Worm (Caenorhabditis elegans) whole organism, L4 larva: ENCODE results near the gene clec-19.

Experiments used
- Y48G9A.11 ChIP-seq: fragments of 200-800 bp; sonication (Bioruptor generic); IDR thresholded peaks from 2 replicates; pipeline ENCODE4 v1.3.6; 2022; ENCODE audit warnings: missing genetic modification reagents, missing genetic modification characterization, missing compliant biosample characterization
- Y5F2A.4 ChIP-seq: fragments of 200-800 bp; sonication (Bioruptor generic); optimal IDR thresholded peaks from 2 replicates; lab custom pipeline; 2018; ENCODE audit warnings: mild to moderate bottlenecking, missing genetic modification characterization, missing compliant biosample characterization
- Y75B8A.6 ChIP-seq: fragments of 200-800 bp; sonication (Bioruptor generic); IDR thresholded peaks from 2 replicates; pipeline ENCODE4 v1.3.6; 2022; ENCODE audit warnings: missing genetic modification reagents, missing genetic modification characterization, missing compliant biosample characterization
- aha-1 ChIP-seq: fragments of 150-350 bp; peaks from one replicate; lab custom pipeline; 2014; ENCODE audit warnings: missing biosample characterization, missing genetic modification characterization
- arid-1 ChIP-seq: fragments of 200-800 bp; sonication (Bioruptor generic); conservative IDR thresholded peaks from 2 replicates; pipeline ENCODE4 v1.3.6; 2022; ENCODE audit warnings: missing genetic modification reagents, missing genetic modification characterization, missing compliant biosample characterization
- attf-4 ChIP-seq: sonication (generic microtip); optimal IDR thresholded peaks from 3 replicates; lab custom pipeline; 2017; ENCODE audit warnings: missing biosample characterization, missing genetic modification characterization
- ctbp-1 ChIP-seq: fragments of 200-800 bp; sonication (Bioruptor generic); IDR thresholded peaks from 2 replicates; pipeline ENCODE4 v1.3.6; 2022; ENCODE audit warnings: missing genetic modification reagents, missing genetic modification characterization, missing compliant biosample characterization
- daf-16 ChIP-seq, 3 experiments: sonication (generic microtip); optimal IDR thresholded peaks; 2 replicates each; lab custom pipeline; 2016 to 2017; ENCODE audit warnings: missing genetic modification characterization in 3 of 3, missing genetic modification reagents in 3 of 3, mild to moderate bottlenecking in 2 of 3, missing compliant biosample characterization in 2 of 3, missing biosample characterization in 1 of 3, moderate library complexity in 1 of 3
- daf-19 ChIP-seq: fragments of 200-800 bp; sonication (Bioruptor generic); conservative IDR thresholded peaks from 2 replicates; pipeline ENCODE4 v1.3.6; 2022; ENCODE audit warnings: missing genetic modification characterization, missing compliant biosample characterization
- dmd-6 ChIP-seq: fragments of 200-800 bp; sonication (Bioruptor generic); IDR thresholded peaks from 2 replicates; pipeline ENCODE4 v1.3.6; 2022; ENCODE audit warnings: missing genetic modification reagents, missing genetic modification characterization, missing compliant biosample characterization
- dmd-8 ChIP-seq: fragments of 200-800 bp; sonication (Bioruptor generic); IDR thresholded peaks from 2 replicates; pipeline ENCODE4 v1.3.6; 2022; ENCODE audit warnings: missing genetic modification characterization, missing compliant biosample characterization
- duxl-1 ChIP-seq: sonication (generic microtip); optimal IDR thresholded peaks from 2 replicates; lab custom pipeline; 2016; ENCODE audit warnings: mild to moderate bottlenecking, missing genetic modification characterization, moderate library complexity, missing compliant biosample characterization; ENCODE audit not compliant: poor library complexity
- hlh-11 ChIP-seq: fragments of 200-800 bp; sonication (Bioruptor generic); optimal IDR thresholded peaks from 2 replicates; lab custom pipeline; 2018; ENCODE audit warnings: mild to moderate bottlenecking, missing genetic modification characterization, missing compliant biosample characterization
- lin-15B ChIP-seq: fragments of 150-350 bp; sonication (generic microtip); optimal IDR thresholded peaks from 3 replicates; lab custom pipeline; 2014; ENCODE audit warnings: missing biosample characterization, missing genetic modification characterization
- lin-39 ChIP-seq: fragments of 150-350 bp; optimal IDR thresholded peaks from 2 replicates; lab custom pipeline; 2014; ENCODE audit warnings: missing biosample characterization, missing genetic modification reagents, missing genetic modification characterization
- madf-9 ChIP-seq: fragments of 200-800 bp; sonication (Bioruptor generic); conservative IDR thresholded peaks from 2 replicates; pipeline ENCODE4 v1.3.6; 2022; ENCODE audit warnings: missing genetic modification reagents, missing genetic modification characterization, missing compliant biosample characterization
- mdt-29 ChIP-seq: fragments of 200-800 bp; sonication (Bioruptor generic); IDR thresholded peaks from 2 replicates; pipeline ENCODE4 v1.3.6; 2022; ENCODE audit warnings: missing genetic modification reagents, missing genetic modification characterization, missing compliant biosample characterization
- mep-1 ChIP-seq: fragments of 150-350 bp; sonication (generic microtip); optimal IDR thresholded peaks from 3 replicates; lab custom pipeline; 2014; ENCODE audit warnings: missing biosample characterization, missing genetic modification characterization
- mes-2 ChIP-seq: sonication (generic microtip); optimal IDR thresholded peaks from 2 replicates; lab custom pipeline; 2016; ENCODE audit warnings: missing genotype, mild to moderate bottlenecking, missing genetic modification characterization, missing compliant biosample characterization; ENCODE audit not compliant: poor library complexity, severe bottlenecking
- nhr-102 ChIP-seq: sonication (generic microtip); optimal IDR thresholded peaks from 2 replicates; lab custom pipeline; 2016; ENCODE audit warnings: mild to moderate bottlenecking, missing genetic modification characterization, moderate library complexity, missing compliant biosample characterization
- nhr-28 ChIP-seq: fragments of 150-350 bp; optimal IDR thresholded peaks from 2 replicates; lab custom pipeline; 2014; ENCODE audit warnings: missing biosample characterization, missing genetic modification characterization
- nhr-48 ChIP-seq: sonication (generic microtip); optimal IDR thresholded peaks from 2 replicates; lab custom pipeline; 2016; ENCODE audit warnings: mild to moderate bottlenecking, missing genetic modification characterization, missing compliant biosample characterization
- nhr-6 ChIP-seq: fragments of 150-350 bp; optimal IDR thresholded peaks from 2 replicates; lab custom pipeline; 2014; ENCODE audit warnings: missing biosample characterization, missing genetic modification characterization
- rbr-2 ChIP-seq: sonication (generic microtip); optimal IDR thresholded peaks from 2 replicates; lab custom pipeline; 2016; ENCODE audit warnings: missing genotype, missing genetic modification characterization, missing compliant biosample characterization
- saeg-2 ChIP-seq: fragments of 200-800 bp; sonication (Bioruptor generic); IDR thresholded peaks from 2 replicates; pipeline ENCODE4 v1.3.6; 2022; ENCODE audit warnings: missing genetic modification reagents, missing genetic modification characterization, missing compliant biosample characterization
- skn-1 ChIP-seq: fragments of 150-350 bp; optimal IDR thresholded peaks from 2 replicates; lab custom pipeline; 2014; ENCODE audit warnings: missing biosample characterization, missing genetic modification characterization
- unc-39 ChIP-seq: sonication (generic microtip); optimal IDR thresholded peaks from 2 replicates; lab custom pipeline; 2017; ENCODE audit warnings: missing biosample characterization, missing genetic modification characterization
- unc-62 ChIP-seq, 3 experiments: fragments of 150-350 bp in 1 of 3; sonication (generic microtip); optimal IDR thresholded peaks in 2 of 3; peaks in 1 of 3; 1 replicate in 1 of 3; 2 replicates in 2 of 3; lab custom pipeline; 2014 to 2017; ENCODE audit warnings: missing biosample characterization in 3 of 3, missing genetic modification characterization in 3 of 3, missing genetic modification reagents in 3 of 3, missing genotype in 1 of 3
- zfp-2 ChIP-seq: sonication (generic microtip); optimal IDR thresholded peaks from 2 replicates; lab custom pipeline; 2016; ENCODE audit warnings: mild to moderate bottlenecking, missing genetic modification characterization, missing compliant biosample characterization
- zip-11 ChIP-seq: fragments of 200-800 bp; sonication (Bioruptor generic); IDR thresholded peaks from 2 replicates; pipeline ENCODE4 v1.3.6; 2022; ENCODE audit warnings: missing genetic modification characterization, missing compliant biosample characterization

Gene clec-19

ce11 chrII:1731932-1732331, 12.4 kb upstream of the clec-19 start, which contains the start of gene ceh-82:
Gene ceh-82 (plus strand): TSS chrII:1732232.
- TF ChIP-seq daf-16 (GFP tag; optimal IDR thresholded peaks at IDR 0.05; lab: Kevin White, UChicago): no peak
- no peak for TF ChIP-seq daf-16 (tag; optimal IDR thresholded peaks at IDR 0.05; lab: Kevin White, UChicago)
- TF ChIP-seq zip-11 (GFP tag; lab: Robert Waterston, UW): no peak
- TF ChIP-seq nhr-6 (tag; lab: Kevin White, UChicago): no peak
- no peak for TF ChIP-seq lin-15B (tag; lab: Kevin White, UChicago)
- no peak for TF ChIP-seq Y48G9A.11 (GFP tag; lab: Robert Waterston, UW)
- no peak for TF ChIP-seq arid-1 (GFP tag; lab: Robert Waterston, UW)

ce11 chrII:1735145-1735544, 9.1 kb upstream of the clec-19 start:
- TF ChIP-seq skn-1: no peak
- peak in 1 of 2 experiments; percentile 96 for TF ChIP-seq unc-62 (GFP tag; optimal IDR thresholded peaks at IDR 0.05 in 1 of 2; lab: Kevin White, UChicago)
- TF ChIP-seq unc-62 (tag; optimal IDR thresholded peaks at IDR 0.05; lab: Kevin White, UChicago): no peak

ce11 chrII:1736353-1736752, 7.9 kb upstream of the clec-19 start, which contains the start of gene ceh-83:
Gene ceh-83 (minus strand): TSS chrII:1736533.
- TF ChIP-seq unc-39 (tag; lab: Kevin White, UChicago) (no peak), unc-62 (GFP tag; optimal IDR thresholded peaks at IDR 0.05 in 1 of 2; lab: Kevin White, UChicago) (peak in 1 of 2 experiments; percentile 34), unc-62 (tag; optimal IDR thresholded peaks at IDR 0.05; lab: Kevin White, UChicago) (no peak), hlh-11 (peak; percentile 50), daf-19 (GFP tag; lab: Robert Waterston, UW) (no peak), nhr-28 (tag; lab: Kevin White, UChicago) (peak; percentile 13), mep-1 (tag; lab: Kevin White, UChicago) (no peak), nhr-6 (tag; lab: Kevin White, UChicago) (no peak), duxl-1 (tag; lab: Kevin White, UChicago) (peak; percentile 98)

ce11 chrII:1738844-1739243, 5.4 kb upstream of the clec-19 start, which contains the start of the genes irld-9 and irld-33:
Gene irld-9 (minus strand): TSS chrII:1738944.
Gene irld-33 (plus strand): TSS chrII:1739052.
- TF ChIP-seq aha-1 (tag; lab: Kevin White, UChicago) (peak; percentile 68), Y75B8A.6 (no peak)
- TF ChIP-seq, all 104 proteins: peak for 1

- TF ChIP-seq nhr-48 (tag; lab: Kevin White, UChicago) (no peak), Y5F2A.4 (no peak), mdt-29 (no peak), nhr-102 (no peak), mes-2 (tag; lab: Kevin White, UChicago) (no peak), saeg-2 (GFP tag; lab: Robert Waterston, UW) (no peak), lin-39 (no peak), daf-19 (GFP tag; lab: Robert Waterston, UW) (no peak), rbr-2 (tag; lab: Kevin White, UChicago) (no peak), madf-9 (no peak)
These were observed 3.0 kb upstream of the clec-19 start, which contains the start of gene K07G6.1 for ce11 chrII:1741248-1741647. Gene K07G6.1 (plus strand): TSS chrII:1741548.

ce11 chrII:1742535-1742934, 1.7 kb upstream of the clec-19 start, which contains the start of gene F36H5.12:
Gene F36H5.12 (plus strand): TSS chrII:1742835.
- TF ChIP-seq Y5F2A.4 (no peak), ctbp-1 (no peak), dmd-6 (no peak)

ce11 chrII:1750413-1750812, 6.1 kb downstream of the clec-19 start, which contains the start of the genes F36H5.13 and F36H5.8:
Gene F36H5.13 (minus strand): TSS chrII:1750513.
Gene F36H5.8 (minus strand): TSS chrII:1750686.
- TF ChIP-seq zfp-2 (tag; lab: Kevin White, UChicago) (no peak), aha-1 (tag; lab: Kevin White, UChicago) (peak; percentile 9), hlh-11 (no peak), attf-4 (tag; lab: Kevin White, UChicago) (no peak), dmd-8 (no peak)
